Worm (Caenorhabditis elegans): ENCODE data around the gene scl-17.

- no peak for TF ChIP-seq fkh-10 (GFP tag; optimal IDR thresholded peaks at IDR 0.05)
- TF ChIP-seq ztf-11 (tag; optimal IDR thresholded peaks at IDR 0.05), result no peak
- no peak for TF ChIP-seq sea-2 (GFP tag; optimal IDR thresholded peaks at IDR 0.05)
- TF ChIP-seq nhr-77 (tag; optimal IDR thresholded peaks at IDR 0.05), result no peak
- no peak for TF ChIP-seq nhr-25 (tag; optimal IDR thresholded peaks at IDR 0.05)
- TF ChIP-seq nhr-11 (tag; optimal IDR thresholded peaks at IDR 0.05), result no peak
- TF ChIP-seq snpc-4 (tag; optimal IDR thresholded peaks at IDR 0.05), result no peak
- TF ChIP-seq nhr-12 (tag; optimal IDR thresholded peaks at IDR 0.05), result no peak
- TF ChIP-seq nhr-76 (tag; optimal IDR thresholded peaks at IDR 0.05), result no peak
Observed at ce11 chrII:1403056-1403455, 42.0 kb upstream of the scl-17 start, which contains the start of the genes Y51H7C.41 and cogc-4.

All from whole organism, L3 larva.